Worm (Caenorhabditis elegans) whole organism, young adult: Measurements from ENCODE around the gene F44E5.1.

ENCODE experiments used
- C06A6.2 ChIP-seq: fragments of 200-800 bp; sonication (Bioruptor generic); conservative IDR thresholded peaks from 2 replicates; pipeline ENCODE4 v1.3.6; 2022; ENCODE audit warnings: missing genetic modification characterization, missing compliant biosample characterization
- C17E4.6 ChIP-seq: fragments of 200-800 bp; sonication (Bioruptor generic); IDR thresholded peaks from 2 replicates; pipeline ENCODE4 v1.3.6; 2022; ENCODE audit warnings: missing genetic modification reagents, missing genetic modification characterization, missing compliant biosample characterization
- D2030.7 ChIP-seq: fragments of 200-800 bp; sonication (Bioruptor generic); IDR thresholded peaks from 2 replicates; pipeline ENCODE4 v1.3.6; 2022; ENCODE audit warnings: missing genetic modification reagents, missing genetic modification characterization, missing compliant biosample characterization
- F33H1.4 ChIP-seq: fragments of 200-800 bp; sonication (Bioruptor generic); IDR thresholded peaks from 2 replicates; pipeline ENCODE4 v1.3.6; 2022; ENCODE audit warnings: missing genetic modification reagents, missing genetic modification characterization, missing compliant biosample characterization
- K12H6.12 ChIP-seq: fragments of 200-800 bp; sonication (Bioruptor generic); optimal IDR thresholded peaks from 2 replicates; lab custom pipeline; 2018; ENCODE audit warnings: mild to moderate bottlenecking, missing genetic modification characterization, missing compliant biosample characterization
- T26A5.8 ChIP-seq: sonication (generic microtip); optimal IDR thresholded peaks from 2 replicates; lab custom pipeline; 2016; ENCODE audit warnings: missing genetic modification characterization, missing compliant biosample characterization
- Y56A3A.18 ChIP-seq: fragments of 200-800 bp; sonication (Bioruptor generic); IDR thresholded peaks from 2 replicates; pipeline ENCODE4 v1.3.6; 2022; ENCODE audit warnings: missing genetic modification reagents, missing genetic modification characterization, missing compliant biosample characterization
- Y95B8A.8 ChIP-seq: fragments of 200-800 bp; sonication (Bioruptor generic); IDR thresholded peaks from 2 replicates; pipeline ENCODE4 v1.3.6; 2022; ENCODE audit warnings: missing genetic modification reagents, missing genetic modification characterization, missing compliant biosample characterization
- atf-7 ChIP-seq: sonication (generic microtip); optimal IDR thresholded peaks from 2 replicates; lab custom pipeline; 2017; ENCODE audit warnings: mild to moderate bottlenecking, missing genetic modification characterization, missing compliant biosample characterization
- attf-3 ChIP-seq: fragments of 200-800 bp; sonication (Bioruptor generic); conservative IDR thresholded peaks from 2 replicates; pipeline ENCODE4 v1.3.6; 2022; ENCODE audit warnings: missing genetic modification reagents, missing genetic modification characterization, missing compliant biosample characterization
- attf-5 ChIP-seq: fragments of 200-800 bp; sonication (Bioruptor generic); optimal IDR thresholded peaks from 2 replicates; lab custom pipeline; 2018; ENCODE audit warnings: mild to moderate bottlenecking, missing genetic modification characterization, missing compliant biosample characterization
- bed-2 ChIP-seq: fragments of 200-800 bp; sonication (Bioruptor generic); IDR thresholded peaks from 2 replicates; pipeline ENCODE4 v1.3.6; 2022; ENCODE audit warnings: missing genetic modification reagents, missing genetic modification characterization, missing compliant biosample characterization
- cebp-1 ChIP-seq, 2 experiments: fragments of 200-800 bp in 1 of 2; sonication (Bioruptor generic) in 1 of 2; sonication (generic microtip) in 1 of 2; IDR thresholded peaks in 1 of 2; optimal IDR thresholded peaks in 1 of 2; 2 replicates each; pipeline versions ENCODE4 v1.3.6 to Lab custom; 2017 to 2022; ENCODE audit warnings: missing compliant biosample characterization in 2 of 2, missing genetic modification characterization in 2 of 2, mild to moderate bottlenecking in 1 of 2, missing genetic modification reagents in 1 of 2, moderate library complexity in 1 of 2
- ceh-91 ChIP-seq: fragments of 200-800 bp; sonication (Bioruptor generic); IDR thresholded peaks from 2 replicates; pipeline ENCODE4 v1.3.6; 2022; ENCODE audit warnings: missing genetic modification reagents, missing genetic modification characterization, missing compliant biosample characterization
- chd-7 ChIP-seq: sonication (generic microtip); optimal IDR thresholded peaks from 2 replicates; lab custom pipeline; 2016; ENCODE audit warnings: mild to moderate bottlenecking, missing genetic modification characterization, moderate library complexity, missing compliant biosample characterization
- dox-1 ChIP-seq: fragments of 200-800 bp; sonication (Bioruptor generic); IDR thresholded peaks from 2 replicates; pipeline ENCODE4 v1.3.6; 2022; ENCODE audit warnings: missing genetic modification reagents, missing genetic modification characterization, missing compliant biosample characterization
- dpl-1 ChIP-seq: fragments of 150-350 bp; optimal IDR thresholded peaks from 2 replicates; lab custom pipeline; 2014; ENCODE audit warnings: missing biosample characterization, missing genetic modification reagents, missing genetic modification characterization
- efl-1 ChIP-seq: fragments of 150-350 bp; optimal IDR thresholded peaks from 2 replicates; lab custom pipeline; 2014; ENCODE audit warnings: missing biosample characterization, missing genetic modification reagents, missing genetic modification characterization
- ekl-4 ChIP-seq: fragments of 200-800 bp; sonication (Bioruptor generic); IDR thresholded peaks from 2 replicates; pipeline ENCODE4 v1.3.6; 2022; ENCODE audit warnings: missing genetic modification reagents, missing genetic modification characterization, missing compliant biosample characterization
- ets-4 ChIP-seq: fragments of 200-800 bp; sonication (Bioruptor generic); optimal IDR thresholded peaks from 2 replicates; lab custom pipeline; 2018; ENCODE audit warnings: mild to moderate bottlenecking, missing genetic modification characterization, missing compliant biosample characterization
- hmg-1.2 ChIP-seq: fragments of 200-800 bp; sonication (Bioruptor generic); IDR thresholded peaks from 2 replicates; pipeline ENCODE4 v1.3.6; 2022; ENCODE audit warnings: missing genetic modification reagents, missing genetic modification characterization, missing compliant biosample characterization
- hrde-1 ChIP-seq: sonication (generic microtip); optimal IDR thresholded peaks from 2 replicates; lab custom pipeline; 2016; ENCODE audit warnings: missing genetic modification characterization, mild to moderate bottlenecking, missing compliant biosample characterization, moderate library complexity, missing genotype, missing genetic modification reagents, borderline replicate concordance
- hsf-1 ChIP-seq: fragments of 200-800 bp; sonication (Bioruptor generic); IDR thresholded peaks from 2 replicates; pipeline ENCODE4 v1.3.6; 2022; ENCODE audit warnings: missing genetic modification reagents, missing genetic modification characterization, missing compliant biosample characterization
- let-526 ChIP-seq: fragments of 200-800 bp; sonication (Bioruptor generic); IDR thresholded peaks from 2 replicates; pipeline ENCODE4 v1.3.6; 2022; ENCODE audit warnings: missing genetic modification reagents, missing genetic modification characterization, missing compliant biosample characterization
- let-607 ChIP-seq, 2 experiments: fragments of 200-800 bp in 1 of 2; sonication (Bioruptor generic) in 1 of 2; sonication (generic microtip) in 1 of 2; optimal IDR thresholded peaks; 2 replicates each; lab custom pipeline; 2016 to 2018; ENCODE audit warnings: mild to moderate bottlenecking in 2 of 2, missing compliant biosample characterization in 2 of 2, missing genetic modification characterization in 2 of 2, moderate library complexity in 2 of 2, missing genotype in 1 of 2
- lin-26 ChIP-seq: fragments of 200-800 bp; sonication (Bioruptor generic); IDR thresholded peaks from 2 replicates; pipeline ENCODE4 v1.3.6; 2022; ENCODE audit warnings: missing genetic modification reagents, missing genetic modification characterization, missing compliant biosample characterization
- lin-35 ChIP-seq, 3 experiments: fragments of 150-350 bp in 2 of 3; sonication (generic microtip) in 1 of 3; optimal IDR thresholded peaks; 2 replicates each; lab custom pipeline; 2014 to 2018; ENCODE audit warnings: missing biosample characterization in 3 of 3, missing genetic modification characterization in 3 of 3, missing genetic modification reagents in 3 of 3
- lin-40 ChIP-seq: sonication (generic microtip); optimal IDR thresholded peaks from 2 replicates; lab custom pipeline; 2016; ENCODE audit warnings: missing genetic modification characterization, mild to moderate bottlenecking, missing compliant biosample characterization, missing genotype, missing genetic modification reagents
- lin-54 ChIP-seq: fragments of 200-800 bp; sonication (Bioruptor generic); optimal IDR thresholded peaks from 2 replicates; lab custom pipeline; 2018; ENCODE audit warnings: mild to moderate bottlenecking, missing genetic modification characterization, missing compliant biosample characterization
- lsl-1 ChIP-seq: fragments of 200-800 bp; sonication (Bioruptor generic); optimal IDR thresholded peaks from 2 replicates; lab custom pipeline; 2018; ENCODE audit warnings: mild to moderate bottlenecking, missing genetic modification characterization, moderate library complexity, missing compliant biosample characterization
- madf-6 ChIP-seq: fragments of 200-800 bp; sonication (Bioruptor generic); IDR thresholded peaks from 2 replicates; pipeline ENCODE4 v1.3.6; 2022; ENCODE audit warnings: missing genetic modification reagents, missing genetic modification characterization, missing compliant biosample characterization
- madf-8 ChIP-seq: fragments of 200-800 bp; sonication (Bioruptor generic); conservative IDR thresholded peaks from 2 replicates; pipeline ENCODE4 v1.3.6; 2022; ENCODE audit warnings: missing genetic modification reagents, missing genetic modification characterization, missing compliant biosample characterization
- pha-4 ChIP-seq: fragments of 150-350 bp; sonication (generic microtip); optimal IDR thresholded peaks from 2 replicates; lab custom pipeline; 2014; ENCODE audit warnings: missing biosample characterization, missing genetic modification reagents, missing genetic modification characterization
- snpc-1.1 ChIP-seq: sonication (generic microtip); optimal IDR thresholded peaks from 2 replicates; lab custom pipeline; 2017; ENCODE audit warnings: missing genetic modification characterization, mild to moderate bottlenecking, missing compliant biosample characterization, antibody characterized with exemption, moderate library complexity, missing genotype, missing genetic modification reagents; ENCODE audit not compliant: insufficient read depth
- snpc-1.3 ChIP-seq: sonication (generic microtip); optimal IDR thresholded peaks from 2 replicates; lab custom pipeline; 2017; ENCODE audit warnings: missing genetic modification characterization, mild to moderate bottlenecking, missing compliant biosample characterization, antibody characterized with exemption, moderate library complexity, missing genotype, missing genetic modification reagents; ENCODE audit not compliant: insufficient read depth
- snpc-4 ChIP-seq, 5 experiments: fragments of 150-350 bp in 1 of 5; sonication (generic microtip) in 4 of 5; optimal IDR thresholded peaks; 2 replicates each; lab custom pipeline; 2014 to 2018; ENCODE audit warnings: missing genetic modification characterization in 5 of 5, missing biosample characterization in 3 of 5, antibody characterized with exemption in 2 of 5, mild to moderate bottlenecking in 2 of 5, missing compliant biosample characterization in 2 of 5, missing genotype in 2 of 5, moderate library complexity in 2 of 5, missing genetic modification reagents in 1 of 5
- somi-1 ChIP-seq: fragments of 200-800 bp; sonication (Bioruptor generic); optimal IDR thresholded peaks from 2 replicates; lab custom pipeline; 2018; ENCODE audit warnings: mild to moderate bottlenecking, missing genetic modification characterization, missing compliant biosample characterization
- tbp1 ChIP-seq: fragments of 200-800 bp; sonication (Bioruptor generic); optimal IDR thresholded peaks from 2 replicates; lab custom pipeline; 2018; ENCODE audit warnings: mild to moderate bottlenecking, missing genetic modification characterization, missing compliant biosample characterization
- unc-130 ChIP-seq: sonication (generic microtip); optimal IDR thresholded peaks from 2 replicates; lab custom pipeline; 2016; ENCODE audit warnings: missing genetic modification reagents, missing genetic modification characterization, missing compliant biosample characterization
- xnd-1 ChIP-seq: sonication (generic microtip); optimal IDR thresholded peaks from 2 replicates; lab custom pipeline; 2016; ENCODE audit warnings: missing genotype, missing genetic modification reagents, missing genetic modification characterization, missing compliant biosample characterization
- zfh-2 ChIP-seq: fragments of 200-800 bp; sonication (Bioruptor generic); conservative IDR thresholded peaks from 2 replicates; pipeline ENCODE4 v1.3.6; 2022; ENCODE audit warnings: missing genetic modification reagents, missing genetic modification characterization, missing compliant biosample characterization
- zim-3 ChIP-seq: sonication (generic microtip); optimal IDR thresholded peaks from 2 replicates; lab custom pipeline; 2017; ENCODE audit warnings: mild to moderate bottlenecking, missing genetic modification characterization, moderate library complexity, missing compliant biosample characterization
- ztf-18 ChIP-seq: sonication (generic microtip); optimal IDR thresholded peaks from 2 replicates; lab custom pipeline; 2016; ENCODE audit warnings: missing genotype, mild to moderate bottlenecking, missing genetic modification characterization, missing compliant biosample characterization

The F44E5.1 gene

DNA sequence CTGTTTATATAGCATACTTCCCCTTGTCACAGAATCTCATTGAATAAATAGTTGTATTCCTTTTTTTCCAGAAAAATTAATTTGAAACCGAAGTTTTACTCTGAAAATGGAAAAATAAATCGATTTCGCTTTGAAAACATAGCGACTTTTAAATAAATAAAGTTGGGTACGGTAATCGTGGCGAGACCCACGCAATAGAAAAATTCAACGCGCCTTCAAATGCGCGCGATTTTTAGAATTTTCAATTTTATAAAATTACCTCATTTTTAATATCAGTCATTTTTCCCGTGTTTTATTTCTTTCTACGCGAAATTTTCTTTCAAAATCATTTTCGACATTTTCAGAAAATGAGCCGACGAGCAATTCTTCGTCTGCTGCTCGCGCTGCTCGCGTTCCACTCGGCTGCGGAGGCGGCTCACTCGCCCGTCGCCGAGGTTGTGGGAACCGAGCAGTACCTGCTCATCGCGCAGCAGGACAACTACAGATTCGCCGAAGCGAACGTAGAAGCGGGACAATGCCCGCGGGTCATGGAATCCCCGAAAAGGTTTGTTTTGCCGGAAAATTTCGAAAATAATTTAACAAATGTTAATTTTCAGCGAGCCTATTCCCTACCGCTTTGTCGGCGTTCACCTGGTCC is 47.8 kb downstream of the F44E5.1 start, which contains the start of gene F13D12.5 (continued):
- peak; percentile 6 for TF ChIP-seq ztf-18 (tag; lab: Kevin White, UChicago)
- TF ChIP-seq unc-130 (GFP tag; lab: Kevin White, UChicago): peak; percentile 37
- TF ChIP-seq let-607 (tag; optimal IDR thresholded peaks at IDR 0.05; lab: Kevin White, UChicago): no peak
- TF ChIP-seq atf-7 (tag; lab: Kevin White, UChicago): no peak
- peak; percentile 74 for TF ChIP-seq dpl-1 (GFP tag; lab: Kevin White, UChicago)
- TF ChIP-seq zim-3 (tag; lab: Kevin White, UChicago): peak; percentile 44
- TF ChIP-seq efl-1: peak; percentile 88
- peak; percentile 95 for TF ChIP-seq F33H1.4 (GFP tag; lab: Robert Waterston, UW)
- peak; percentile 51 for TF ChIP-seq attf-3 (GFP tag; lab: Robert Waterston, UW)
- no peak for TF ChIP-seq bed-2 (GFP tag; lab: Robert Waterston, UW)
- TF ChIP-seq ceh-91 (GFP tag; lab: Robert Waterston, UW): peak; percentile 88
- peak; percentile 82 for TF ChIP-seq xnd-1 (tag; lab: Kevin White, UChicago)
- TF ChIP-seq lin-54 (GFP tag; lab: Kevin White, UChicago): peak; percentile 84
- TF ChIP-seq madf-6 (GFP tag; lab: Robert Waterston, UW): peak; percentile 94
- 0 out of 2 replicates have a peak, but pooled peaks have one; percentile 9 for TF ChIP-seq C17E4.6 (GFP tag; lab: Robert Waterston, UW)
- no peak for TF ChIP-seq ets-4 (GFP tag; lab: Kevin White, UChicago)
- peak; percentile 89 for TF ChIP-seq madf-8
- 0 out of 2 replicates have a peak, but pooled peaks have one; percentile 60 for TF ChIP-seq lin-26 (GFP tag; lab: Robert Waterston, UW)
- TF ChIP-seq D2030.7 (GFP tag; lab: Robert Waterston, UW): peak; percentile 86
- peak; percentile 23 for TF ChIP-seq snpc-1.3
- TF ChIP-seq T26A5.8: no peak
- peak; percentile 61; the same call in 1 of the 2 replicates for TF ChIP-seq hsf-1
- peak; percentile 43 for TF ChIP-seq dox-1 (GFP tag; lab: Robert Waterston, UW)
- peak; percentile 7 for TF ChIP-seq attf-5
- no peak for TF ChIP-seq let-526 (GFP tag; lab: Robert Waterston, UW)
- peak; percentile 38 for TF ChIP-seq snpc-1.1
- TF ChIP-seq, all 124 proteins: peak for 34

ce11 chrII:11725615-11726014 is 48.7 kb downstream of the F44E5.1 start:
- TF ChIP-seq tbp1 (GFP tag; lab: Kevin White, UChicago): no peak
- TF ChIP-seq pha-4 (tag; lab: Kevin White, UChicago): no peak
- peak; percentile 52; the same call in 1 of the 2 replicates for TF ChIP-seq zfh-2 (GFP tag; lab: Robert Waterston, UW)
- TF ChIP-seq cebp-1 (GFP tag; IDR thresholded peaks at IDR 0.05; lab: Robert Waterston, UW): no peak
- TF ChIP-seq cebp-1 (tag; optimal IDR thresholded peaks at IDR 0.05; lab: Kevin White, UChicago): no peak
- TF ChIP-seq somi-1 (GFP tag; lab: Kevin White, UChicago): no peak
- no peak for TF ChIP-seq Y56A3A.18 (GFP tag; lab: Robert Waterston, UW)
- TF ChIP-seq chd-7: peak; percentile 3

DNA sequence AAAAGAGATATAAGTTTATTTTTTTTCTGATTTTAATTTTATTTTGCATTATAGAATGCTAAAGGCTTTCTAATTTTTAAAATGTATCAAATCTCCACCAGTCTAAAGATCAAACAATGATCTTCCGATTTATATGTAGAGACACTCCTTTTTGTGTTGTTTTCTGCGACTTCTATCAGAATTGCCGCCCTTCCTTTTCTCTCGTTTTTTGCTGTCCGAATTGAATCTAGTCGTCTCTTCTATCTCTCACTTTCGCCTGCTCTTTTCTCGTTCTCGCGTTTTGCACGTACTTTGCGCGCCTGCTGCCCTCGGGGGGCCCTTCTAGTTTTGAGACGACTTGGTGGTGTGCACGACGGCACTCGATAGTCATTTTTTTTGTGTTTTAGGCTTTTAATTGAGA is 50.0 kb downstream of the F44E5.1 start:
- TF ChIP-seq hmg-1.2 (GFP tag; lab: Robert Waterston, UW) (peak; percentile 53; the same call in 1 of the 2 replicates), zfh-2 (GFP tag; lab: Robert Waterston, UW) (0 out of 2 replicates have a peak, but pooled peaks have one; percentile 40), C06A6.2 (GFP tag; lab: Robert Waterston, UW) (no peak), lin-35 (GFP tag; optimal IDR thresholded peaks at IDR 0.05; lab: Kevin White, UChicago) (peak in 1 of 3 experiments; percentile 9), ekl-4 (GFP tag; lab: Robert Waterston, UW) (no peak), snpc-4 (GFP tag; optimal IDR thresholded peaks at IDR 0.05; lab: Kevin White, UChicago) (no peak), snpc-4 (tag; optimal IDR thresholded peaks at IDR 0.05; lab: Kevin White, UChicago) (peak in 1 of 4 experiments; percentile 5), lin-40 (tag; lab: Kevin White, UChicago) (peak; percentile 34), let-607 (tag; optimal IDR thresholded peaks at IDR 0.05; lab: Kevin White, UChicago) (no peak), K12H6.12 (peak; percentile 26), hrde-1 (tag; lab: Kevin White, UChicago) (no peak), Y95B8A.8 (GFP tag; lab: Robert Waterston, UW) (no peak), lsl-1 (GFP tag; lab: Kevin White, UChicago) (no peak), efl-1 (peak; percentile 29)
